Fruit fly (Drosophila melanogaster): Measurements from ENCODE around the gene Vps60.

Vps60 gene

dm6 chr3L:17621451-17621946 lies at the start of gene Vps60, which contains the start of gene anchor (continued):
- no peak for TF ChIP-seq Sry-β (GFP tag; optimal IDR thresholded peaks at IDR 0.05)
- TF ChIP-seq ATbp (GFP tag; optimal IDR thresholded peaks at IDR 0.05) = no peak
- peak; percentile 65 for TF ChIP-seq E2f2 (GFP tag; IDR thresholded peaks at IDR 0.05)
- no peak for TF ChIP-seq ara (GFP tag; IDR thresholded peaks at IDR 0.05)
- TF ChIP-seq CG2202 (tag; optimal IDR thresholded peaks at IDR 0.05) = no peak
- no peak for TF ChIP-seq CG10565 (GFP tag; optimal IDR thresholded peaks at IDR 0.05)
- TF ChIP-seq CG16815 (GFP tag; optimal IDR thresholded peaks at IDR 0.05) = no peak
- peak; percentile 88 for TF ChIP-seq stwl (tag; optimal IDR thresholded peaks at IDR 0.05)
- no peak for TF ChIP-seq E2f1 (GFP tag; IDR thresholded peaks at IDR 0.05)
- peak; percentile 61 for TF ChIP-seq tx (GFP tag; optimal IDR thresholded peaks at IDR 0.05)
- TF ChIP-seq dimm (GFP tag; IDR thresholded peaks at IDR 0.05) = no peak
- TF ChIP-seq CG18476 (GFP tag; optimal IDR thresholded peaks at IDR 0.05) = peak; percentile 63
- peak; percentile 41 for TF ChIP-seq CG15269 (tag; optimal IDR thresholded peaks at IDR 0.05)
- no peak for TF ChIP-seq CG14441 (GFP tag; IDR thresholded peaks at IDR 0.05)
- peak; percentile 37 to 69 for TF ChIP-seq Hr51 (GFP tag; optimal IDR thresholded peaks at IDR 0.05)
- TF ChIP-seq lilli (GFP tag; optimal IDR thresholded peaks at IDR 0.05) = peak; percentile 78
- no peak for TF ChIP-seq Doc3 (GFP tag; IDR thresholded peaks at IDR 0.05; ENCODE audit: partially characterized antibody)
- peak; percentile 47 for TF ChIP-seq Six4 (GFP tag; optimal IDR thresholded peaks at IDR 0.05)
- no peak for TF ChIP-seq CG5953 (GFP tag; IDR thresholded peaks at IDR 0.05)
- TF ChIP-seq luna (GFP tag; optimal IDR thresholded peaks at IDR 0.05) = peak; percentile 45
- no peak for TF ChIP-seq cad (GFP tag; optimal IDR thresholded peaks at IDR 0.05)
- TF ChIP-seq lab (GFP tag; optimal IDR thresholded peaks at IDR 0.05) = peak; percentile 44
- no peak for TF ChIP-seq ro (GFP tag; IDR thresholded peaks at IDR 0.05)
- no peak for TF ChIP-seq gsb (GFP tag; IDR thresholded peaks at IDR 0.05)
- TF ChIP-seq CG13424 (tag; optimal IDR thresholded peaks at IDR 0.05) = peak; percentile 31
- TF ChIP-seq CG2116 (GFP tag; optimal IDR thresholded peaks at IDR 0.05) = peak; percentile 79
- peak; percentile 70; the same call in 2 of the 3 replicates for TF ChIP-seq CG17361 (GFP tag; IDR thresholded peaks at IDR 0.05)
- no peak for TF ChIP-seq salm (tag; optimal IDR thresholded peaks at IDR 0.05)
- TF ChIP-seq gro (GFP tag; optimal IDR thresholded peaks at IDR 0.05) = peak; percentile 82
- peak; percentile 38 for TF ChIP-seq Nf-YB (GFP tag; optimal IDR thresholded peaks at IDR 0.05)
- TF ChIP-seq Kr (GFP tag; optimal IDR thresholded peaks at IDR 0.05) = no peak
- TF ChIP-seq CG17829 (tag; optimal IDR thresholded peaks at IDR 0.05) = peak; percentile 48
- TF ChIP-seq Bgb (GFP tag; IDR thresholded peaks at IDR 0.05; ENCODE audit: partially characterized antibody) = no peak
- TF ChIP-seq hb (GFP tag; IDR thresholded peaks at IDR 0.05; ENCODE audit: partially characterized antibody) = no peak
- TF ChIP-seq CG6813 (GFP tag; optimal IDR thresholded peaks at IDR 0.05) = no peak
- no peak for TF ChIP-seq CG8478 (optimal IDR thresholded peaks at IDR 0.05)
- TF ChIP-seq fd102C (GFP tag; optimal IDR thresholded peaks at IDR 0.05) = no peak
- no peak for TF ChIP-seq crol (GFP tag; IDR thresholded peaks at IDR 0.05)
- TF ChIP-seq pzg (GFP tag; optimal IDR thresholded peaks at IDR 0.05) = peak; percentile 91
- TF ChIP-seq CG17568 (GFP tag; optimal IDR thresholded peaks at IDR 0.05) = no peak
- TF ChIP-seq Lhr (GFP tag; optimal IDR thresholded peaks at IDR 0.05) = peak; percentile 74
- no peak for TF ChIP-seq CG8765 (GFP tag; IDR thresholded peaks at IDR 0.05)
- TF ChIP-seq al (GFP tag; IDR thresholded peaks at IDR 0.05) = no peak
- no peak for TF ChIP-seq Optix (GFP tag; IDR thresholded peaks at IDR 0.05)
- no peak for TF ChIP-seq odd (GFP tag; optimal IDR thresholded peaks at IDR 0.05)
- TF ChIP-seq CoRest (tag; optimal IDR thresholded peaks at IDR 0.05) = peak; percentile 62
- no peak for TF ChIP-seq zen2 (GFP tag; IDR thresholded peaks at IDR 0.05; ENCODE audit: partially characterized antibody)
- no peak for TF ChIP-seq CG1832 (GFP tag; optimal IDR thresholded peaks at IDR 0.05)
- no peak for TF ChIP-seq H15 (GFP tag; IDR thresholded peaks at IDR 0.05)
- no peak for TF ChIP-seq Fer2 (tag; optimal IDR thresholded peaks at IDR 0.05)
- TF ChIP-seq fd96Cb (tag; optimal IDR thresholded peaks at IDR 0.05) = no peak

All from whole organism, embryonic.